Worm (Caenorhabditis elegans) whole organism, midembryonic: ENCODE results near the gene C44B7.11.

Source experiments
- T22C8.4 ChIP-seq: fragments of 200-800 bp; sonication (Bioruptor generic); IDR thresholded peaks from 2 replicates; pipeline ENCODE4 v1.3.6; 2022; ENCODE audit warnings: missing genetic modification characterization, missing compliant biosample characterization
- cog-1 ChIP-seq: sonication (generic microtip); optimal IDR thresholded peaks from 2 replicates; lab custom pipeline; 2016; ENCODE audit warnings: missing genetic modification characterization, missing compliant biosample characterization
- flt-1 ChIP-seq: fragments of 200-800 bp; sonication (Bioruptor generic); IDR thresholded peaks from 2 replicates; pipeline ENCODE4 v1.3.6; 2022; ENCODE audit warnings: missing genetic modification characterization, missing compliant biosample characterization
- klf-2 ChIP-seq: fragments of 200-800 bp; sonication (Bioruptor generic); conservative IDR thresholded peaks from 2 replicates; pipeline ENCODE4 v1.3.6; 2022; ENCODE audit warnings: missing genetic modification reagents, missing genetic modification characterization, missing compliant biosample characterization
- med-1 ChIP-seq: sonication (generic microtip); optimal IDR thresholded peaks from 2 replicates; lab custom pipeline; 2017; ENCODE audit warnings: missing genetic modification characterization, mild to moderate bottlenecking, missing compliant biosample characterization, antibody characterized with exemption, missing genetic modification reagents; ENCODE audit not compliant: insufficient read depth
- ref-1 ChIP-seq: fragments of 200-800 bp; sonication (Bioruptor generic); conservative IDR thresholded peaks from 2 replicates; pipeline ENCODE4 v1.3.6; 2022; ENCODE audit warnings: missing genetic modification reagents, missing genetic modification characterization, missing compliant biosample characterization
- tab-1 ChIP-seq: fragments of 200-800 bp; sonication (Bioruptor generic); IDR thresholded peaks from 2 replicates; pipeline ENCODE4 v1.3.6; 2022; ENCODE audit warnings: missing genetic modification characterization, missing compliant biosample characterization
- ztf-23 ChIP-seq: fragments of 200-800 bp; sonication (Bioruptor generic); IDR thresholded peaks from 2 replicates; pipeline ENCODE4 v1.3.6; 2022; ENCODE audit warnings: missing genetic modification reagents, missing genetic modification characterization, missing compliant biosample characterization
- ztf-29 ChIP-seq: fragments of 200-800 bp; sonication (Bioruptor generic); IDR thresholded peaks from 2 replicates; pipeline ENCODE4 v1.3.6; 2022; ENCODE audit warnings: missing genetic modification reagents, missing genetic modification characterization, missing compliant biosample characterization

The C44B7.11 gene

DNA sequence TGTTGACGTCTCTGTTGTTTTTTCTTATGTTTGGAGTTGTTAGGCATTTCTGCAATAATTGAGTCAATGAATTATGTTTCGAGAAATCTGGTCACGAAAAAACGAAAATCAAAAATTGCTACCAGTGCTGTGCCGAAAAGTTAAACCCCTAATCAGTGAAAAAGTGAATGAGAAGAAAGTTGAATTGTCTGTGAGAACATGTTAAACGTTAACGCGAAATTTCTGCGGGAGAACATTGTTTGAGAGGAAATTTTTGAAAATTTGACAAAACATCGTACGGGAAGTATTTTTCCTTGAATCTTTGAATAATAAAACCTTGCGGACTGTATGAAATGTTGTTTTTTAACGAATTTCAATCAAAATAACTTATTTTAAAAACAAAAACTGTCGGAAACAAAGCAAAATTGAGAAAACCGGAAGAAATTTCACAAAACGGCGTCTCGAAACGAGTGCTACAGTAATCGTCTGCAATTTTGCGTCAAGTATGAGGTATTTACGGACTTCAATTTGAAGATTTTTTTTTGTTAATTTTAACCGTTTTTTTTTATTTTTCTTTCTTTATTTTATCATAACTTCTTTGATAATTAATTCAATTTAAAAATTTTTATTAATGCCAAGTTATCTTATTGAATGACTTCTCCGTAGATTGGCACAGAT lies 3.6 kb downstream of the C44B7.11 start, which contains the start of gene adal-1:
Gene adal-1, minus strand, starts transcription at position 51 of the 657 bp plus-strand sequence.
- no peak for TF ChIP-seq ref-1 (GFP tag; lab: Robert Waterston, UW)
- TF ChIP-seq flt-1 = no peak
- no peak for TF ChIP-seq cog-1
- no peak for TF ChIP-seq tab-1 (GFP tag; lab: Robert Waterston, UW)

DNA sequence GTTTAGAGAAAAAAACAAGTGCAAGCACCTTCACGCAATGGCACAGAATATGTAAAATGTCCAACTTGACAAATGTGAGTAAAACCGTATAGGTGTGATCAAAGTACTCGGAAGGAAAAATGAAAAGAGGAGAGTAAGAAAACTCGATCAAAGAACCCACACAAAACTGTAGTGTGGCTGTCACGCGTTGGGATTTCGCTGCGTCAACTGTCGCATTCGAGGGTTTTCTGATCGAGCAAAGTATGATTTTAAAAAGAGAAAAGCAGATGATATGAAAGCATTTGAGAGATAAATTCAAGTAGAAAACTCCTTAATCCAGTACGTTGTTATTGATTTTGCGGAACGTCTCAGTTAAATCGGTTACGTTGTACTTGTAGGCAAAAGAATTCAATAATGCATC lies 5.5 kb downstream of the C44B7.11 start:
- TF ChIP-seq T22C8.4 (GFP tag; lab: Robert Waterston, UW) = no peak
- no peak for TF ChIP-seq med-1 (GFP tag; lab: Kevin White, UChicago)
- TF ChIP-seq cog-1 = no peak
- TF ChIP-seq ztf-23 (GFP tag; lab: Robert Waterston, UW) = no peak
- no peak for TF ChIP-seq ref-1 (GFP tag; lab: Robert Waterston, UW)
- no peak for TF ChIP-seq ztf-29 (GFP tag; lab: Robert Waterston, UW)
- TF ChIP-seq klf-2 (GFP tag; lab: Robert Waterston, UW) = no peak
- TF ChIP-seq tab-1 (GFP tag; lab: Robert Waterston, UW) = no peak
- TF ChIP-seq flt-1 = no peak

DNA sequence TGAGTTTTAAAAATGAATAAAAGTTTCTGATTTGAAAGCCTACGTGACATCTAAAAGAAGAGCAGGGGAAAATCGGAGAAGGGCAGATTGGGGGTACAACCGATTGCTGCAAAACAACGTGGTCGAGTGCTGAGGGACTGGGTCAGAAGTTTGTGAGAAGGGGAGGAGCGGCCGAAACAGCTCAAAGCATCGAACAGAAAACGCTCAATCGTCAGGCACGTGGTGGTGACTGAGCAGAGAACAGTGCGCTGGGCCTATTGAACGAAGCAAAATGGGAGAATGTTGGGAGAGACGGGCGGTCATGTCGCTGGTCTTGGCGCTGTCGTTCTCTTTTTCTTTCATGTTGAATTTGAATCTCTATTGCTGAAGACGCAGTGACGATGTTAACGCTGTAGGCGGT lies 6.2 kb downstream of the C44B7.11 start:
- TF ChIP-seq tab-1 (GFP tag; lab: Robert Waterston, UW) = no peak
- TF ChIP-seq ztf-29 (GFP tag; lab: Robert Waterston, UW) = no peak
- no peak for TF ChIP-seq cog-1
- TF ChIP-seq med-1 (GFP tag; lab: Kevin White, UChicago) = no peak
- TF ChIP-seq T22C8.4 (GFP tag; lab: Robert Waterston, UW) = no peak
- no peak for TF ChIP-seq flt-1
- TF ChIP-seq ref-1 (GFP tag; lab: Robert Waterston, UW) = no peak
- TF ChIP-seq ztf-23 (GFP tag; lab: Robert Waterston, UW) = no peak
- no peak for TF ChIP-seq klf-2 (GFP tag; lab: Robert Waterston, UW)

DNA sequence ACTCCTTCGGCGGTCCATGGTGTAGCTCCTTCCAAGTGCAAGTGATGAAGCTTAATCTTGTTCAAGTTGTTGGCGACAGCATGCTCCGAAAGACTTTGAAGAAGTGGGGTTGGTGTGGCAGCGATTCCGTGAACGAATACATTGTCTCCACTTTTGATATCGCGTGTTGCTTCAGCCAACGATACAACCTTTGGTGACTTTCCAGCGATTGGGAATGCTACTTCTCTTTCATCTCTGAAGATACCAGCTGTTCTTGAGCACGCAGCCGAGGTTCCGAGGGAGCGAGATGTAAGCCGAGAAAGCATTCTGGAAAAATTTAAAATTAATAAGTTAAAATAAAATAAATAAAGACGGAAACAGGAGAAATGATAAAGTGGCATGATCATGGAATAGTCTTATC lies 7.2 kb downstream of the C44B7.11 start, which contains the start of gene acer-1:
Gene acer-1, minus strand, starts transcription at position 306 of the 400 bp plus-strand sequence.
- no peak for TF ChIP-seq tab-1 (GFP tag; lab: Robert Waterston, UW)
- TF ChIP-seq T22C8.4 (GFP tag; lab: Robert Waterston, UW) = no peak
- no peak for TF ChIP-seq ref-1 (GFP tag; lab: Robert Waterston, UW)
- no peak for TF ChIP-seq med-1 (GFP tag; lab: Kevin White, UChicago)

DNA sequence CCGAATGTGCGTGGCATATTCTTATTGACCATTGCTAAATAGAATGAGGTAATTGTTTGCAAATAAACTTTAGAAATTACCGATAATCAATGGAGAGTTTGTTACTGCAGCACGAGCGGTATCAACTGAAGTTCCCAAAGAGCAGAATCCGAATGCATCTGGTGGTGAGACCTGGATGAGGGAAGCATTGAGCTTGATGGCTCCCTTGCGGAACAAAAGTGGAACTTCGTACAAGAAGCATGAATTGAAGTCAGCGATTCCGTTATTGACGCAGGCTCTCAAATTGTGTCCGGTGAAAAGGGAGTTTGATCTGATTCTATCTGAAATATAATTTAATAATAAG lies 7.8 kb downstream of the C44B7.11 start:
- TF ChIP-seq ztf-23 (GFP tag; lab: Robert Waterston, UW) (no peak), cog-1 (no peak), klf-2 (GFP tag; lab: Robert Waterston, UW) (no peak), flt-1 (no peak), med-1 (GFP tag; lab: Kevin White, UChicago) (no peak), tab-1 (GFP tag; lab: Robert Waterston, UW) (no peak)

DNA sequence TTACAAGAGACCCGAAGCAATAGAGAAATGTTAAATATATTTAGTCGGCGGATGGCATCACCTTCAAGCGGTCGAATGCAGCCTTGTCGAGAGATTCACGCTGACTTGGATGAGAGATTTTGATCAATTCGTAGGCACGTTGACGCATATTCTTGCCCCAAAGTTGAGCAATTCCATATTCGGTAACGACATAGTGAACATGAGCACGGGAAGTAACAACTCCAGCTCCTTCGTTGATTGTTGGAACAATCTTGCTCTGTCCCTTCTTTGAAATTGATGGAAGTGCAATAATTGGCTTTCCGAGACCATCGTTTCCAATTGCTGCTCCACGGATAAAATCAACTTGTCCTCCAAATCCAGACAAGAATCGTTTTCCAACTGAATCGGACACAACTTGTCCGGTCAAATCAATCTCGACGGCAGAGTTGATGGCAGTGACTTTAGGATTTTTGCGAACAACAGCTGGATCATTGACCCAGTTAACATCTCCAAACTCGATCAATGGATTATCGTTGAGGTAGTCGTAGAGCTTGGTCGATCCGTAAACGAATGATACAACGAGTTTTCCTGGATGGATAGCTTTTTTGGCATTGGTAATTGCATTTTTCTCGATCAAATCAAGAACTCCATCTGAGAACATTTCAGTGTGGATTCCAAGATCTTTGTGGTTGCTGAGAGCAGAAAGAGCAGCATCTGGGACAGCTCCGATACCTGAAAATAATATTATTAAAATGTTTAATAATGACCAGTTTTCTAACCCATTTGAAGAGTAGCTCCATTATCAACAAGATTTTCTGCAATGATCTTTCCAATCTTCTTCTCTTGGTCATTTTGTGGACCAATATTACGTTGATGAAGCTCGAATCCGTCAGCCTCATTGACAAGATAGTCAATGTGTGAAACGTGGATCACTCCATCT lies 8.4 kb downstream of the C44B7.11 start:
- TF ChIP-seq T22C8.4 (GFP tag; lab: Robert Waterston, UW) (no peak), flt-1 (no peak), tab-1 (GFP tag; lab: Robert Waterston, UW) (no peak), ref-1 (GFP tag; lab: Robert Waterston, UW) (no peak), ztf-29 (GFP tag; lab: Robert Waterston, UW) (no peak), cog-1 (no peak), klf-2 (GFP tag; lab: Robert Waterston, UW) (no peak), med-1 (GFP tag; lab: Kevin White, UChicago) (no peak), ztf-23 (GFP tag; lab: Robert Waterston, UW) (no peak)

DNA sequence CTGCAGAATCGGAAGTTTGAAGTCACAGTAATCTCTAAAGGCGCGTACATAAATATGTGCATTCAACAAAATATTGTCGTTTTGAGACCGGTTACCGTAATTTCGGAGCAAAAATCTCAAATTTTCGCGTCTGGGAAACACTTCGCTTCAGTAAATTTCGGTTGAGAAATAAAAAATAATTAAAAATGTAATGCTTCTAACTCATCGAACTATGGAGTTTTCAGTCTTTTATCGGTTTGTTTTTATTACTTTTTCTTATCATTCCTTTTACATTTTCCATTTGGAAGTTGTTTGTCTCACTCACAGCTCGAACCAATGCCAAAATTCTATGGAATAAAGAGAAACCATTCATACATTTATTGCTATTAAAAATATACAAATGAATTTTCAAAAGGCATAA lies 9.1 kb downstream of the C44B7.11 start:
- TF ChIP-seq ztf-23 (GFP tag; lab: Robert Waterston, UW) = no peak
- no peak for TF ChIP-seq cog-1
- TF ChIP-seq ztf-29 (GFP tag; lab: Robert Waterston, UW) = no peak
- TF ChIP-seq ref-1 (GFP tag; lab: Robert Waterston, UW) = no peak
- TF ChIP-seq tab-1 (GFP tag; lab: Robert Waterston, UW) = no peak
- TF ChIP-seq T22C8.4 (GFP tag; lab: Robert Waterston, UW) = no peak
- TF ChIP-seq med-1 (GFP tag; lab: Kevin White, UChicago) = no peak
- no peak for TF ChIP-seq flt-1
- no peak for TF ChIP-seq klf-2 (GFP tag; lab: Robert Waterston, UW)

DNA sequence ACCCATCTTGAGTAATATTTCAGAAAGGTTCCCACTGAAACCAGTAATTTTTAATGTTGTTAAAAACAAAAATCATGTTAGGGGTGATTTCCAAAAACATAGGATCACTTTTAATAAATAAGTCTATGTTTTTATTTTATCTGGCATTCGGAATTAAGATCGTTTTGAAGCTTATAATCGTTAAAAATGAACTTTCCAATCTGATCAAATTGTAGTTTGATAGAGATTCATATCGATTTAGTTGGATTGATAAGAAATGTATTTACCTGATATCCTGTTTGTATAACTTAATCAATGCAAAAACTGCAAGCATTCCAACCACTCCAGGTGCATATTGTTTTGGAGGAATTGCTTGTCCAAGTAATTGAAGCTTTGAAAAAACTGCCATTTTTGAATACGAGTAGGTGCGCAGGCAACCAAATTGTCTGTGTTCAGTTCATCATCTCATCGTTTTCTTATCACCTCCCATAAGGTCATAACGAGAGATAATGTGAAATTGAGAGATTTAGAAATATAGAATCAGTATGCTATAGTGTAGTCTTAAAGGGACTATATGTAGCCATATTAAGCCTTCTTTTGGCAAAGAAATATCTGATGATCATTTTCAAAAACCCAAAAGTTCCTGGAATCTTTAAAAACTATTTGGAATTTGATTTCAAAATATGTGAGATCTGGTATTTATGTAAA lies 9.9 kb downstream of the C44B7.11 start, which contains the start of gene pmp-2:
Gene pmp-2, minus strand, starts transcription at position 487 of the 687 bp plus-strand sequence.
- no peak for TF ChIP-seq cog-1
- no peak for TF ChIP-seq flt-1
- no peak for TF ChIP-seq ztf-23 (GFP tag; lab: Robert Waterston, UW)
- TF ChIP-seq ztf-29 (GFP tag; lab: Robert Waterston, UW) = no peak
- no peak for TF ChIP-seq tab-1 (GFP tag; lab: Robert Waterston, UW)
- TF ChIP-seq ref-1 (GFP tag; lab: Robert Waterston, UW) = no peak
- no peak for TF ChIP-seq T22C8.4 (GFP tag; lab: Robert Waterston, UW)
- no peak for TF ChIP-seq klf-2 (GFP tag; lab: Robert Waterston, UW)
- no peak for TF ChIP-seq med-1 (GFP tag; lab: Kevin White, UChicago)
